Worm (Caenorhabditis elegans) whole organism, mixed stage, embryonic: ENCODE measurements around the gene F43G6.4.

Source experiments
- drap-1 ChIP-seq: fragments of 200-800 bp; sonication (Bioruptor generic); optimal IDR thresholded peaks from 3 replicates; lab custom pipeline; 2018; ENCODE audit warnings: mild to moderate bottlenecking, missing genetic modification characterization, missing compliant biosample characterization
- lin-13 ChIP-seq: fragments of 150-350 bp; optimal IDR thresholded peaks from 2 replicates; lab custom pipeline; 2014; ENCODE audit warnings: missing biosample characterization, missing genetic modification characterization

- TF ChIP-seq drap-1 (GFP tag; lab: Kevin White, UChicago) (no peak), lin-13 (tag; lab: Kevin White, UChicago) (no peak)
These were observed 16.3 kb upstream of the F43G6.4 start, which contains the start of gene F44E5.1 for ce11 chrII:11774218-11774617.
